Worm (Caenorhabditis elegans) whole organism, L3 larva: ENCODE results near the gene F18A12.2.
"Not testable (repeated sequence)": the region's sequence is repeated elsewhere in the genome, so short reads cannot be mapped to it uniquely, and the experiment has no call there.

Experiments
- R02D3.7 ChIP-seq: fragments of 150-350 bp; optimal IDR thresholded peaks from 2 replicates; lab custom pipeline; 2014; ENCODE audit warnings: missing biosample characterization, missing genetic modification characterization
- ZK546.5 ChIP-seq: sonication (generic microtip); optimal IDR thresholded peaks from 2 replicates; lab custom pipeline; 2017; ENCODE audit warnings: missing biosample characterization, missing genetic modification characterization
- ama-1 ChIP-seq: fragments of 150-350 bp; optimal IDR thresholded peaks from 2 replicates; lab custom pipeline; 2018
- ceh-28 ChIP-seq: fragments of 150-350 bp; optimal IDR thresholded peaks from 2 replicates; lab custom pipeline; 2014; ENCODE audit warnings: missing biosample characterization, missing genetic modification reagents, missing genetic modification characterization
- ceh-9 ChIP-seq: sonication (generic microtip); optimal IDR thresholded peaks from 2 replicates; lab custom pipeline; 2018; ENCODE audit warnings: missing biosample characterization, missing genetic modification characterization
- daf-12 ChIP-seq: fragments of 150-350 bp; optimal IDR thresholded peaks from 2 replicates; lab custom pipeline; 2014; ENCODE audit warnings: missing biosample characterization, missing genetic modification reagents, missing genetic modification characterization
- egl-27 ChIP-seq: sonication (generic microtip); optimal IDR thresholded peaks from 4 replicates; lab custom pipeline; 2017; ENCODE audit warnings: missing biosample characterization, missing genetic modification reagents, missing genetic modification characterization
- elt-2 ChIP-seq: sonication (generic microtip); optimal IDR thresholded peaks from 2 replicates; lab custom pipeline; 2016; ENCODE audit warnings: missing genetic modification reagents, mild to moderate bottlenecking, missing genetic modification characterization, missing compliant biosample characterization
- elt-3 ChIP-seq, 3 experiments: fragments of 150-350 bp in 1 of 3; sonication (generic microtip) in 2 of 3; optimal IDR thresholded peaks; 2 replicates in 2 of 3; 4 replicates in 1 of 3; lab custom pipeline; 2014 to 2017; ENCODE audit warnings: missing biosample characterization in 3 of 3, missing genetic modification characterization in 3 of 3
- eor-1 ChIP-seq, 2 experiments: fragments of 150-350 bp; optimal IDR thresholded peaks; 2 replicates each; lab custom pipeline; 2014 to 2018; ENCODE audit warnings: missing biosample characterization in 2 of 2, missing genetic modification characterization in 2 of 2
- fkh-2 ChIP-seq: fragments of 150-350 bp; optimal IDR thresholded peaks from 2 replicates; lab custom pipeline; 2014; ENCODE audit warnings: missing biosample characterization, missing genetic modification reagents, missing genetic modification characterization
- fos-1 ChIP-seq: fragments of 150-350 bp; optimal IDR thresholded peaks from 2 replicates; lab custom pipeline; 2014; ENCODE audit warnings: missing biosample characterization, missing genetic modification characterization
- hmg-11 ChIP-seq: sonication (generic microtip); optimal IDR thresholded peaks from 2 replicates; lab custom pipeline; 2016; ENCODE audit warnings: missing genetic modification characterization, missing compliant biosample characterization
- lin-15B ChIP-seq: fragments of 150-350 bp; optimal IDR thresholded peaks from 2 replicates; lab custom pipeline; 2014; ENCODE audit warnings: missing biosample characterization, missing genetic modification characterization
- lin-39 ChIP-seq: fragments of 150-350 bp; optimal IDR thresholded peaks from 2 replicates; lab custom pipeline; 2018; ENCODE audit warnings: missing biosample characterization, missing genetic modification reagents, missing genetic modification characterization
- lsy-12 ChIP-seq: sonication (generic microtip); optimal IDR thresholded peaks from 2 replicates; lab custom pipeline; 2016; ENCODE audit warnings: mild to moderate bottlenecking, missing genetic modification characterization, missing compliant biosample characterization
- mml-1 ChIP-seq: fragments of 150-350 bp; sonication (generic microtip); optimal IDR thresholded peaks from 3 replicates; lab custom pipeline; 2014; ENCODE audit warnings: missing biosample characterization, missing genetic modification characterization
- nfya-1 ChIP-seq: sonication (generic microtip); optimal IDR thresholded peaks from 2 replicates; lab custom pipeline; 2017; ENCODE audit warnings: missing genetic modification characterization, mild to moderate bottlenecking, missing compliant biosample characterization, antibody characterized with exemption, moderate library complexity; ENCODE audit not compliant: insufficient read depth
- nhr-11 ChIP-seq: fragments of 150-350 bp; optimal IDR thresholded peaks from 2 replicates; lab custom pipeline; 2014; ENCODE audit warnings: missing biosample characterization, missing genetic modification characterization
- nhr-12 ChIP-seq: fragments of 150-350 bp; optimal IDR thresholded peaks from 2 replicates; lab custom pipeline; 2014; ENCODE audit warnings: missing biosample characterization, missing genetic modification characterization
- nhr-25 ChIP-seq: sonication (generic microtip); optimal IDR thresholded peaks from 2 replicates; lab custom pipeline; 2017; ENCODE audit warnings: missing biosample characterization, missing genetic modification characterization
- nhr-28 ChIP-seq: fragments of 150-350 bp; optimal IDR thresholded peaks from 2 replicates; lab custom pipeline; 2014; ENCODE audit warnings: missing biosample characterization, missing genetic modification characterization
- nhr-43 ChIP-seq: sonication (generic microtip); optimal IDR thresholded peaks from 2 replicates; lab custom pipeline; 2016; ENCODE audit warnings: mild to moderate bottlenecking, missing genetic modification characterization, missing compliant biosample characterization; ENCODE audit not compliant: poor library complexity, severe bottlenecking
- nhr-67 ChIP-seq: fragments of 150-350 bp; optimal IDR thresholded peaks from 2 replicates; lab custom pipeline; 2014; ENCODE audit warnings: missing biosample characterization, missing genetic modification characterization
- nhr-77 ChIP-seq: fragments of 150-350 bp; optimal IDR thresholded peaks from 2 replicates; lab custom pipeline; 2014; ENCODE audit warnings: missing biosample characterization, missing genetic modification characterization
- pha-4 ChIP-seq: fragments of 150-350 bp; optimal IDR thresholded peaks from 2 replicates; lab custom pipeline; 2014; ENCODE audit warnings: missing biosample characterization, missing genetic modification reagents, missing genetic modification characterization
- pqm-1 ChIP-seq: fragments of 150-350 bp; optimal IDR thresholded peaks from 2 replicates; lab custom pipeline; 2017; ENCODE audit warnings: missing biosample characterization, missing genetic modification characterization, inconsistent platforms
- sea-2 ChIP-seq: fragments of 150-350 bp; sonication (generic microtip); optimal IDR thresholded peaks from 4 replicates; lab custom pipeline; 2014; ENCODE audit warnings: missing biosample characterization, missing genetic modification reagents, missing genetic modification characterization
- skn-1 ChIP-seq: fragments of 150-350 bp; optimal IDR thresholded peaks from 2 replicates; lab custom pipeline; 2014; ENCODE audit warnings: missing biosample characterization, missing genetic modification characterization
- unc-39 ChIP-seq: sonication (generic microtip); optimal IDR thresholded peaks from 4 replicates; lab custom pipeline; 2017; ENCODE audit warnings: missing biosample characterization, missing genetic modification characterization
- zag-1 ChIP-seq: fragments of 150-350 bp; optimal IDR thresholded peaks from 2 replicates; lab custom pipeline; 2014; ENCODE audit warnings: missing biosample characterization, missing genetic modification characterization
- ztf-4 ChIP-seq: fragments of 150-350 bp; optimal IDR thresholded peaks from 2 replicates; lab custom pipeline; 2014; ENCODE audit warnings: missing biosample characterization, missing genetic modification characterization

F18A12.2 gene

DNA sequence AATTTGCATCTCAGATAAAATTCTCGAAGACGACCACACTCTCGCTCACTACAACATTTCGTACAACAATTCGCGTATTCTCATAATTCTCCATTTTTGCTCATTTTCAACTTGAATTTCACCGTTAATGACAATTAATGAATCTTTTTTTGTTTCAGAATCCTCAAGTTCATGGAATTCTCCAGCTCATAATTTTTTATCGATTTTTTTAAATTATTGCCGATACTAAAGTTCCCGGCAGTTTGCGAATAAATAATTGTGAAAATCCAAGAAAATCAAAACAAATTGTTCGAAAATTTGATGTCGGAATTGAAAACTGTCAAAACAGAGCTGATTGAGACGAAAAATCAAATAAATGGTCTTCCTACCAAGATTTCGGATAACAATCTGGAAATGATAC lies 33.2 kb downstream of the F18A12.2 start, which contains the start of gene C16C8.21:
Gene C16C8.21 (plus strand): TSS at position 301 of the 400 bp plus-strand sequence.
- TF ChIP-seq lsy-12 (tag; lab: Kevin White, UChicago) (no peak), lin-39 (no peak), fos-1 (no peak), nhr-67 (tag; lab: Kevin White, UChicago) (no peak), elt-2 (tag; lab: Kevin White, UChicago) (no peak), nhr-43 (tag; lab: Kevin White, UChicago) (no peak), skn-1 (no peak)

DNA sequence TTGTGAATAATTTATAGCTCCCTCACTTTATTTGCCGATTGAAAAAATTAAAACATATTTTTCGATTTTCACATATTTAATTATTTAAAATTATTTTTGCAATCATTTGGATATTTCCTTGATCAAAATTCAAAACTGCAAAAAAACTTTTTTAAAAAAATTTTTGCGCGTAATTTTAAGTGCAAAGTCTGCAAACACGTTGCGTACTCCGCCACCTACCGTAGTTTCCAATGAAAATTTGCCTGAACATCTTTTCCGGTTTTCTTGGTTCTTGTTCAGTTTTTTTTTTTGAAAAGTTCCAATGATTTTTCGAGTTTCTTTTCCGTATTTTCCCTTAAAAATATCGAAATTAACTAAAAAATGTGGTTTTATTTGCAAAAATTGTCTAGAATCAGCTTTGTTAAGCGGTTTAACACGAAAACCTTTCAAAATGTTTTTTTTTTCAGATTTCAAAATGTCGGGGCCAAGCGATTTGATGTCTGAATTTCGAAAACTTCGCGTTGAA lies 34.2 kb downstream of the F18A12.2 start, which contains the start of gene C16C8.25:
Gene C16C8.25 (plus strand): TSS at position 455 of the 505 bp plus-strand sequence.
- TF ChIP-seq lin-15B (tag; lab: Kevin White, UChicago) (no peak), mml-1 (tag; lab: Kevin White, UChicago) (no peak), ama-1 (lab: Kevin White, UChicago) (no peak), daf-12 (tag; lab: Kevin White, UChicago) (no peak), sea-2 (no peak), nfya-1 (tag; lab: Kevin White, UChicago) (no peak), lin-39 (no peak), fkh-2 (tag; lab: Kevin White, UChicago) (no peak), unc-39 (tag; lab: Kevin White, UChicago) (no peak)
- TF ChIP-seq, all 47 proteins: peak for 0

DNA sequence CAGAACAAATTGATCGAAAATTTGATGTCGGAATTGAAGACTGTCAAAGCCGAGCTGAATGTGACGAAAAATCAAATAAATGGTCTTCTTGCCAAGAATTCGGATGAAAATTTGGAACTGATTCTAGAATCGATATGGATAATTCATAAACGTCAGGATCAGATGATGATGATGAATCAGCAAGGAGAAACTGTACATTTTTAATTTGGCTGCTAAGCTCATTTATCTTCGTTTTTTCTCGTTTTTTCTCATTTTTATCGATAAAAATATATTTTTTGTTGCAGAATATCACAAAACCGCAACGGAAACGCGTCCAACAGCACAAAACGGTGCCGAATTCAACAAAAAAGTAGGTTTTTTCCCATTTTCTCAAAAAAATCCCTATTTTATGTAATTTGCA lies 34.9 kb downstream of the F18A12.2 start, which contains the start of gene C16C8.14:
Gene C16C8.14 (plus strand): TSS at position 301 of the 400 bp plus-strand sequence.
- not testable (repeated sequence) for TF ChIP-seq nhr-28 (tag; lab: Kevin White, UChicago); nhr-12 (tag; lab: Kevin White, UChicago); pha-4
- TF ChIP-seq, all 47 proteins: peak for 0; not testable (repeated sequence) for 47

DNA sequence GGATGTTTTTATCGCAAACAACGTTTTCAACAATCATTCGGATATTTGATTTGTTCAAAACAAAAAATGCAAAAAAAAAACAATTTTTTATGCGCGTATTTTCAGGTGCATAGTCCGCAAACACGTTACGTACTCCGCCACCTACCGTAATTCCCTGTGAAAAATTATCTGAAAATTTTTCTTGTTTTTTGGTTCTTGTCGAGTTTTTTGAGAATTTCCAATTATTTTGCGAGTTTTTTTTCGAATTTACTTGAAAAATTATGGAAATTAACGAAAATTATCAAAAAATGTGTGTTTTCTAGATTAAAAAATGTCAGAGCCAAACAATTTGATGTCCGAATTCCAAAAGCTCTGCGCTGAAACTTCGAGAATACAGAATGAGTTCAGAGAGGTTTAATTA lies 37.8 kb downstream of the F18A12.2 start, which contains the start of gene C16C8.12:
Gene C16C8.12 (plus strand): TSS at position 301 of the 400 bp plus-strand sequence.
- TF ChIP-seq hmg-11 (no peak), nhr-11 (tag; lab: Kevin White, UChicago) (no peak), ama-1 (lab: Kevin White, UChicago) (no peak), nhr-43 (tag; lab: Kevin White, UChicago) (no peak), unc-39 (tag; lab: Kevin White, UChicago) (no peak), skn-1 (no peak), fkh-2 (tag; lab: Kevin White, UChicago) (no peak), nhr-77 (tag; lab: Kevin White, UChicago) (no peak), nhr-25 (tag; lab: Kevin White, UChicago) (no peak), pqm-1 (tag; lab: Kevin White, UChicago) (no peak), ztf-4 (tag; lab: Kevin White, UChicago) (no peak)

DNA sequence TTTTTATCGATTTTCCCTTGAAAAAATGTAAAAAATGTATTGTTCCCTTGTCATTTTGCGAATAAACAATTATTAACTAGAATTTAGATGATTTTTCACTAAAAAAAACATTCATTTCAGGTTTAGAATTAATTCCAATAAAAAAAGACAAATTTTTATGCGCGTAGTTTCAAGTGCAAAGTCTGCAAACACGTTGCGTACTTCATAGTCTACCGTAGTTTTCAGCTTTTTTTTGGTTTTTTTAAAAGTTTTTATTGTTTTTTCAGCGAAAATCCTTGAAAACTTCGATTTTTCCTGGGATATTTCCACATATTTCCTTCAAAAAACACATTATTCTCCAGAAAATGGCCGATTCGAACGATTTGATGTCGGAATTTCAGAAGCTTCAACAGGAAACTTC lies 38.9 kb downstream of the F18A12.2 start, which contains the start of gene C16C8.11:
Gene C16C8.11 (plus strand): TSS at position 188 of the 400 bp plus-strand sequence.
- no peak for TF ChIP-seq nhr-12 (tag; lab: Kevin White, UChicago)
- TF ChIP-seq lin-15B (tag; lab: Kevin White, UChicago) = no peak
- no peak for TF ChIP-seq eor-1 (tag; optimal IDR thresholded peaks at IDR 0.05; lab: Kevin White, UChicago)
- TF ChIP-seq nhr-77 (tag; lab: Kevin White, UChicago) = no peak
- no peak for TF ChIP-seq ceh-28 (tag; lab: Kevin White, UChicago)
- no peak for TF ChIP-seq R02D3.7 (tag; lab: Kevin White, UChicago)
- TF ChIP-seq egl-27 (tag; lab: Kevin White, UChicago) = no peak
- no peak for TF ChIP-seq unc-39 (tag; lab: Kevin White, UChicago)
- no peak for TF ChIP-seq ceh-9
- TF ChIP-seq zag-1 (tag; lab: Kevin White, UChicago) = no peak
- TF ChIP-seq pha-4 = no peak
- TF ChIP-seq elt-3 (tag; optimal IDR thresholded peaks at IDR 0.05; lab: Kevin White, UChicago) = no peak
- no peak for TF ChIP-seq ZK546.5 (tag; lab: Kevin White, UChicago)
